Fruit fly (Drosophila melanogaster): ENCODE measurements around the gene Sgt1.

The Sgt1 gene

dm6 chr3R:8305110-8305509 lies at the start of gene Sgt1:
Gene Sgt1 (minus strand): TSS chr3R:8305274.
- TF ChIP-seq Jra (GFP tag; optimal IDR thresholded peaks at IDR 0.05) (no peak), pan (optimal IDR thresholded peaks at IDR 0.05) (no peak), br (GFP tag; optimal IDR thresholded peaks at IDR 0.05) (no peak), jim (GFP tag; optimal IDR thresholded peaks at IDR 0.05) (no peak), CG32264 (GFP tag; optimal IDR thresholded peaks at IDR 0.05) (no peak), OdsH (GFP tag; optimal IDR thresholded peaks at IDR 0.05) (peak; percentile 36), foxo (GFP tag; optimal IDR thresholded peaks at IDR 0.05) (peak in 1 of 2 experiments; percentile 45), ey (GFP tag; optimal IDR thresholded peaks at IDR 0.05) (peak; percentile 39), Dif (GFP tag; optimal IDR thresholded peaks at IDR 0.05; ENCODE audit: partially characterized antibody) (no peak), CrebA (GFP tag; optimal IDR thresholded peaks at IDR 0.05; ENCODE audit: borderline replicate concordance) (no peak), GATAd (GFP tag; optimal IDR thresholded peaks at IDR 0.05) (no peak), HLH106 (tag; optimal IDR thresholded peaks at IDR 0.05) (peak; percentile 33), dl (GFP tag; optimal IDR thresholded peaks at IDR 0.05; ENCODE audit: insufficient read depth in 1 of 2, partially characterized antibody in 2 of 2) (no peak), Rel (GFP tag; optimal IDR thresholded peaks at IDR 0.05) (no peak), Rel (tag; optimal IDR thresholded peaks at IDR 0.05) (peak; percentile 91), rgr (GFP tag; optimal IDR thresholded peaks at IDR 0.05) (no peak), Mio (GFP tag; optimal IDR thresholded peaks at IDR 0.05) (no peak), psq (GFP tag; optimal IDR thresholded peaks at IDR 0.05) (no peak), fru (GFP tag; optimal IDR thresholded peaks at IDR 0.05) (no peak)

dm6 chr3R:8354458-8354857 lies 49.4 kb upstream of the Sgt1 start:
- no peak for TF ChIP-seq Hr83 (GFP tag; optimal IDR thresholded peaks at IDR 0.05; ENCODE audit: poor library complexity, severe bottlenecking)
- TF ChIP-seq Vsx2 (GFP tag; optimal IDR thresholded peaks at IDR 0.05; ENCODE audit: partially characterized antibody) = no peak
- peak; percentile 60 for TF ChIP-seq h (GFP tag; optimal IDR thresholded peaks at IDR 0.05)
- TF ChIP-seq GATAd (GFP tag; optimal IDR thresholded peaks at IDR 0.05) = no peak
- TF ChIP-seq br (GFP tag; optimal IDR thresholded peaks at IDR 0.05) = peak; percentile 45
- peak; percentile 45 for TF ChIP-seq ey (GFP tag; optimal IDR thresholded peaks at IDR 0.05)
- TF ChIP-seq pan (optimal IDR thresholded peaks at IDR 0.05) = no peak
- no peak for TF ChIP-seq sv (GFP tag; optimal IDR thresholded peaks at IDR 0.05)
- TF ChIP-seq Mio (GFP tag; optimal IDR thresholded peaks at IDR 0.05) = no peak
- no peak for TF ChIP-seq Rel (GFP tag; optimal IDR thresholded peaks at IDR 0.05)
- TF ChIP-seq Rel (tag; optimal IDR thresholded peaks at IDR 0.05) = peak; percentile 80
- no peak for TF ChIP-seq Abd-B (GFP tag; optimal IDR thresholded peaks at IDR 0.05)
- no peak for TF ChIP-seq tai (GFP tag; optimal IDR thresholded peaks at IDR 0.05)
- no peak for TF ChIP-seq N (GFP tag; optimal IDR thresholded peaks at IDR 0.05)
- TF ChIP-seq lola (GFP tag; optimal IDR thresholded peaks at IDR 0.05) = no peak
- no peak for TF ChIP-seq Dfd (GFP tag; optimal IDR thresholded peaks at IDR 0.05)
- TF ChIP-seq dsf (GFP tag; optimal IDR thresholded peaks at IDR 0.05; ENCODE audit: borderline replicate concordance) = no peak
- peak; percentile 70 for TF ChIP-seq Sp1 (GFP tag; optimal IDR thresholded peaks at IDR 0.05)
- TF ChIP-seq woc (GFP tag; optimal IDR thresholded peaks at IDR 0.05) = no peak
- TF ChIP-seq HLH106 (tag; optimal IDR thresholded peaks at IDR 0.05) = peak; percentile 68
- TF ChIP-seq fru (GFP tag; optimal IDR thresholded peaks at IDR 0.05) = peak; percentile 37
- TF ChIP-seq Jra (GFP tag; optimal IDR thresholded peaks at IDR 0.05) = peak; percentile 17
- peak; percentile 54 for TF ChIP-seq Hnf4 (GFP tag; optimal IDR thresholded peaks at IDR 0.05)
- peak; percentile 63 for TF ChIP-seq OdsH (GFP tag; optimal IDR thresholded peaks at IDR 0.05)
- TF ChIP-seq CG9705 (GFP tag; optimal IDR thresholded peaks at IDR 0.05) = peak; percentile 13
- TF ChIP-seq jim (GFP tag; optimal IDR thresholded peaks at IDR 0.05) = no peak
- TF ChIP-seq CrebA (GFP tag; optimal IDR thresholded peaks at IDR 0.05; ENCODE audit: borderline replicate concordance) = no peak
- peak; percentile 73 for TF ChIP-seq rgr (GFP tag; optimal IDR thresholded peaks at IDR 0.05)
- TF ChIP-seq sage (GFP tag; optimal IDR thresholded peaks at IDR 0.05) = no peak
- no peak for TF ChIP-seq usp (GFP tag; optimal IDR thresholded peaks at IDR 0.05)
- TF ChIP-seq dmrt93B (GFP tag; optimal IDR thresholded peaks at IDR 0.05) = peak; percentile 30
- no peak for TF ChIP-seq brk (GFP tag; optimal IDR thresholded peaks at IDR 0.05)
- TF ChIP-seq Myc (optimal IDR thresholded peaks at IDR 0.05) = no peak
- peak in 1 of 2 experiments; percentile 69 for TF ChIP-seq foxo (GFP tag; optimal IDR thresholded peaks at IDR 0.05)
- TF ChIP-seq psq (GFP tag; optimal IDR thresholded peaks at IDR 0.05) = peak; percentile 19
- TF ChIP-seq Dif (GFP tag; optimal IDR thresholded peaks at IDR 0.05; ENCODE audit: partially characterized antibody) = no peak
- peak; percentile 18 for TF ChIP-seq CG32264 (GFP tag; optimal IDR thresholded peaks at IDR 0.05)
- TF ChIP-seq Hr78 (GFP tag; optimal IDR thresholded peaks at IDR 0.05) = no peak
- no peak for TF ChIP-seq dl (GFP tag; optimal IDR thresholded peaks at IDR 0.05; ENCODE audit: insufficient read depth in 1 of 2, partially characterized antibody in 2 of 2)

Measured in whole organism, wandering third instar larva.